Worm (Caenorhabditis elegans): ENCODE results near the gene F52G3.8.

F52G3.8 gene

ce11 chrX:16952859-16953258 lies at the start of gene F52G3.8:
F52G3.8 (minus strand) TSS chrX:16952959.
- TF ChIP-seq ref-1 (GFP tag; conservative IDR thresholded peaks at IDR 0.05): no peak
- no peak for TF ChIP-seq T22C8.4 (GFP tag; IDR thresholded peaks at IDR 0.05)
- TF ChIP-seq flt-1 (GFP tag; IDR thresholded peaks at IDR 0.05): no peak
- TF ChIP-seq cog-1 (tag; optimal IDR thresholded peaks at IDR 0.05): no peak
- TF ChIP-seq ztf-29 (GFP tag; IDR thresholded peaks at IDR 0.05): no peak
- TF ChIP-seq ztf-23 (GFP tag; IDR thresholded peaks at IDR 0.05): no peak
- TF ChIP-seq med-1 (GFP tag; optimal IDR thresholded peaks at IDR 0.05; ENCODE audit: insufficient read depth): no peak
- no peak for TF ChIP-seq tab-1 (GFP tag; IDR thresholded peaks at IDR 0.05)
- TF ChIP-seq klf-2 (GFP tag; conservative IDR thresholded peaks at IDR 0.05): no peak

DNA sequence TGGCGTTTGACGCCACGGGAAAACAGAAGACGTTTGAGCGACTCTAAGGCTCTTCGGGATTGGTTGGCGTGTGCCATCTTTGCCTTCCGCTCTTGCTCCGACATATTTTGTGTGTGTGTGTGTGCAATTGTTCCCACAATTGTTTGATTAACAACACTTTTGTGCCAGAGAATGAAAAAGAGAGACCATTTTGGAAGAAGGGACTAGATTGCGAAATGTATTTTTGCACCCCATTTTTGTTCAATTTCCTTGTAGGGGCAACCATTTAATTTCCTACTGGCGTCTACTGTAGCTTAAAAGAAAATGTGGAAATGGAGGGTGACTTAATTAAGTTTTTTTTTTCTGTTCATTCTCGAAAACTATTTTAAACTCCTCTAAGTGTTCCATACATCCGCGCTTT lies 49.4 kb upstream of the F52G3.8 start:
- TF ChIP-seq ztf-23 (GFP tag; IDR thresholded peaks at IDR 0.05) (no peak), flt-1 (GFP tag; IDR thresholded peaks at IDR 0.05) (no peak), cog-1 (tag; optimal IDR thresholded peaks at IDR 0.05) (no peak), klf-2 (GFP tag; conservative IDR thresholded peaks at IDR 0.05) (no peak), ref-1 (GFP tag; conservative IDR thresholded peaks at IDR 0.05) (no peak), tab-1 (GFP tag; IDR thresholded peaks at IDR 0.05) (no peak), T22C8.4 (GFP tag; IDR thresholded peaks at IDR 0.05) (no peak), ztf-29 (GFP tag; IDR thresholded peaks at IDR 0.05) (no peak), med-1 (GFP tag; optimal IDR thresholded peaks at IDR 0.05; ENCODE audit: insufficient read depth) (no peak)

- no peak for TF ChIP-seq klf-2 (GFP tag; conservative IDR thresholded peaks at IDR 0.05)
- TF ChIP-seq ztf-23 (GFP tag; IDR thresholded peaks at IDR 0.05): peak; percentile 62; the same call in 1 of the 2 replicates
- TF ChIP-seq cog-1 (tag; optimal IDR thresholded peaks at IDR 0.05): no peak
- TF ChIP-seq T22C8.4 (GFP tag; IDR thresholded peaks at IDR 0.05): no peak
- TF ChIP-seq ref-1 (GFP tag; conservative IDR thresholded peaks at IDR 0.05): no peak
- TF ChIP-seq med-1 (GFP tag; optimal IDR thresholded peaks at IDR 0.05; ENCODE audit: insufficient read depth): no peak
Measured at ce11 chrX:16999649-17000048, 46.9 kb upstream of the F52G3.8 start.

ce11 chrX:16998981-16999380 lies 46.2 kb upstream of the F52G3.8 start:
- TF ChIP-seq tab-1 (GFP tag; IDR thresholded peaks at IDR 0.05) (no peak), ref-1 (GFP tag; conservative IDR thresholded peaks at IDR 0.05) (no peak), ztf-29 (GFP tag; IDR thresholded peaks at IDR 0.05) (no peak), ztf-23 (GFP tag; IDR thresholded peaks at IDR 0.05) (no peak), flt-1 (GFP tag; IDR thresholded peaks at IDR 0.05) (no peak), med-1 (GFP tag; optimal IDR thresholded peaks at IDR 0.05; ENCODE audit: insufficient read depth) (no peak), T22C8.4 (GFP tag; IDR thresholded peaks at IDR 0.05) (no peak), klf-2 (GFP tag; conservative IDR thresholded peaks at IDR 0.05) (no peak), cog-1 (tag; optimal IDR thresholded peaks at IDR 0.05) (no peak)

ce11 chrX:16998003-16998402 lies 45.2 kb upstream of the F52G3.8 start:
- TF ChIP-seq med-1 (GFP tag; optimal IDR thresholded peaks at IDR 0.05; ENCODE audit: insufficient read depth) (no peak), T22C8.4 (GFP tag; IDR thresholded peaks at IDR 0.05) (no peak), ztf-23 (GFP tag; IDR thresholded peaks at IDR 0.05) (no peak), flt-1 (GFP tag; IDR thresholded peaks at IDR 0.05) (no peak), ztf-29 (GFP tag; IDR thresholded peaks at IDR 0.05) (no peak), cog-1 (tag; optimal IDR thresholded peaks at IDR 0.05) (no peak), klf-2 (GFP tag; conservative IDR thresholded peaks at IDR 0.05) (no peak)

DNA sequence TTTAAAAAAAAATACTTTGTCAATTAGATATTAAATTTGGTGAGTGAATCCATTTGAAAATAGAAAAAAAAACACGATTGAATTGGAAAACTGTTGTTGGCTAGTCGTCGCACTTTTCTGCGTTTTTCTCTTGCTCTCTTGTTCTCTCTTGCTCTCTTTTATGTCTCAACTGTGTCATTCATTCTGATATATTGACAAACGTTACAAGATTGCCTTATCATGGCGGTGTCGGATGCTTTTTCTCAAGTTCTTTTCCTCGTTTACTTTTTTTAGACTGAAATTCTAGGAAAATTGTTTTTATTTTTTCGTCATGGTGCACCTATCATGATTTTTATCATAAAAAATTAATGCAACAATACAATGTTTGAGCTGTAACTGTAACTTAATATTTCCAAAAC lies 43.1 kb upstream of the F52G3.8 start:
- no peak for TF ChIP-seq ref-1 (GFP tag; conservative IDR thresholded peaks at IDR 0.05)
- no peak for TF ChIP-seq flt-1 (GFP tag; IDR thresholded peaks at IDR 0.05)
- TF ChIP-seq cog-1 (tag; optimal IDR thresholded peaks at IDR 0.05): no peak
- TF ChIP-seq tab-1 (GFP tag; IDR thresholded peaks at IDR 0.05): no peak
- no peak for TF ChIP-seq klf-2 (GFP tag; conservative IDR thresholded peaks at IDR 0.05)
- no peak for TF ChIP-seq med-1 (GFP tag; optimal IDR thresholded peaks at IDR 0.05; ENCODE audit: insufficient read depth)
- no peak for TF ChIP-seq T22C8.4 (GFP tag; IDR thresholded peaks at IDR 0.05)
- TF ChIP-seq ztf-29 (GFP tag; IDR thresholded peaks at IDR 0.05): no peak
- TF ChIP-seq ztf-23 (GFP tag; IDR thresholded peaks at IDR 0.05): no peak

- no peak for TF ChIP-seq flt-1 (GFP tag; IDR thresholded peaks at IDR 0.05)
- TF ChIP-seq ztf-23 (GFP tag; IDR thresholded peaks at IDR 0.05): no peak
- no peak for TF ChIP-seq T22C8.4 (GFP tag; IDR thresholded peaks at IDR 0.05)
- TF ChIP-seq tab-1 (GFP tag; IDR thresholded peaks at IDR 0.05): no peak
- TF ChIP-seq klf-2 (GFP tag; conservative IDR thresholded peaks at IDR 0.05): no peak
- no peak for TF ChIP-seq ztf-29 (GFP tag; IDR thresholded peaks at IDR 0.05)
- TF ChIP-seq cog-1 (tag; optimal IDR thresholded peaks at IDR 0.05): no peak
- TF ChIP-seq med-1 (GFP tag; optimal IDR thresholded peaks at IDR 0.05; ENCODE audit: insufficient read depth): no peak
- TF ChIP-seq ref-1 (GFP tag; conservative IDR thresholded peaks at IDR 0.05): no peak
Measured at ce11 chrX:16995149-16995885, 42.6 kb upstream of the F52G3.8 start.

ce11 chrX:16994417-16994816 lies 41.7 kb upstream of the F52G3.8 start:
- TF ChIP-seq flt-1 (GFP tag; IDR thresholded peaks at IDR 0.05): no peak
- TF ChIP-seq ztf-23 (GFP tag; IDR thresholded peaks at IDR 0.05): no peak
- TF ChIP-seq cog-1 (tag; optimal IDR thresholded peaks at IDR 0.05): no peak
- TF ChIP-seq ztf-29 (GFP tag; IDR thresholded peaks at IDR 0.05): no peak
- no peak for TF ChIP-seq T22C8.4 (GFP tag; IDR thresholded peaks at IDR 0.05)
- no peak for TF ChIP-seq tab-1 (GFP tag; IDR thresholded peaks at IDR 0.05)
- no peak for TF ChIP-seq med-1 (GFP tag; optimal IDR thresholded peaks at IDR 0.05; ENCODE audit: insufficient read depth)

DNA sequence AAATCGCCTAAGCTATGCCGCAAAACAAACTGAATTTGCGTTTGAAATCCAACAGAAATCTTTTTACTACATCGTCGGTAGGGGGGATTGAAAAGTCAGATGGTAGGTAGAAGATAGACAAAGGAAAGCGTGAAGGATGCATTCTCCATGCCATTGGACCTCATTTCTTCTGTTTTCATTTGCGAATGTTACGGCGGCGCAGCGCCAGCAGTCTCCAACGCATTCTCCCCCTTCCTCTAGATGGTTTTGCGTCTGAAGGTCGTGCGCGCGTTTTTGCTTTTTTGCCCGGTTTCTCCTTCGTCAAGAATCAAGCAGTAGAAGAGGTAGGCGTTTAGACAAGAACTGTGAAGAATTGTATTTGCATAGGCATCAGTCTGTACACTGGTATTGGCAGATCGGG lies 40.8 kb upstream of the F52G3.8 start:
- TF ChIP-seq cog-1 (tag; optimal IDR thresholded peaks at IDR 0.05) (no peak), ztf-23 (GFP tag; IDR thresholded peaks at IDR 0.05) (no peak), med-1 (GFP tag; optimal IDR thresholded peaks at IDR 0.05; ENCODE audit: insufficient read depth) (no peak), tab-1 (GFP tag; IDR thresholded peaks at IDR 0.05) (no peak)

- TF ChIP-seq ztf-29 (GFP tag; IDR thresholded peaks at IDR 0.05) (no peak), flt-1 (GFP tag; IDR thresholded peaks at IDR 0.05) (no peak), cog-1 (tag; optimal IDR thresholded peaks at IDR 0.05) (no peak), ref-1 (GFP tag; conservative IDR thresholded peaks at IDR 0.05) (no peak), klf-2 (GFP tag; conservative IDR thresholded peaks at IDR 0.05) (no peak), ztf-23 (GFP tag; IDR thresholded peaks at IDR 0.05) (no peak), med-1 (GFP tag; optimal IDR thresholded peaks at IDR 0.05; ENCODE audit: insufficient read depth) (no peak), T22C8.4 (GFP tag; IDR thresholded peaks at IDR 0.05) (no peak), tab-1 (GFP tag; IDR thresholded peaks at IDR 0.05) (no peak)
Measured at ce11 chrX:16991437-16991836, 38.7 kb upstream of the F52G3.8 start.

Measured in whole organism, midembryonic.